Worm (Caenorhabditis elegans): ENCODE results near the gene grd-5.

DNA sequence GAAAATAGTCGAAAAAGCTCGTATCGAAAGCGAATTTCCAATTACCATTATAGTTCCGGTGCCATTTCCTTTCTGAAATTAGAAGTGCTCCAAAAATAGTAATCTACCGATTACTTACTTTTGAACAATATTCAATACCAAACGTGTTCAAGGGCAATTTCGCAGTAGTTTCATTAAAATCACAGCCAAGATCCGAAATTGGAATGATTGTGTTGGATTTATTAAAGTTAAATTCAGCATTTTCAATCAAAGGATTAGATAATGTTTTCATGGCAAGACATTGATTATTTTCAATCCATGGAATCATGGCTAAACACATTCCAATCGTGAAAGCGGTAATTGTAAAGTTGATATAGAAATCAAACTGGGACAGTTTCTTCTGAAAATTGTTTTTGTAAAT is 14.0 kb downstream of the grd-5 start:
- TF ChIP-seq npax-4 (tag; optimal IDR thresholded peaks at IDR 0.05) (no peak), pag-3 (tag; optimal IDR thresholded peaks at IDR 0.05; ENCODE audit: borderline replicate concordance) (no peak), pha-4 (tag; optimal IDR thresholded peaks at IDR 0.05) (no peak), ama-1 (optimal IDR thresholded peaks at IDR 0.05) (no peak), tbx-2 (tag; optimal IDR thresholded peaks at IDR 0.05) (no peak), dmd-4 (tag; optimal IDR thresholded peaks at IDR 0.05; ENCODE audit: borderline replicate concordance) (no peak), dve-1 (tag; optimal IDR thresholded peaks at IDR 0.05) (no peak), C38D4.7 (GFP tag; optimal IDR thresholded peaks at IDR 0.05) (no peak), pqm-1 (tag; optimal IDR thresholded peaks at IDR 0.05) (no peak), hlh-6 (tag; optimal IDR thresholded peaks at IDR 0.05) (no peak)
